Worm (Caenorhabditis elegans) whole organism, mixed stage, embryonic: ENCODE measurements around the gene toc-1.
A peak's percentile ranks its signal among the peaks of the same experiment; 100 is the strongest.

ENCODE experiments used
- M03D4.4 ChIP-seq: sonication (generic microtip); optimal IDR thresholded peaks from 2 replicates; lab custom pipeline; 2017; ENCODE audit warnings: mild to moderate bottlenecking, missing genetic modification characterization, missing compliant biosample characterization
- bed-3 ChIP-seq: fragments of 200-800 bp; sonication (Bioruptor generic); optimal IDR thresholded peaks from 3 replicates; lab custom pipeline; 2018; ENCODE audit warnings: mild to moderate bottlenecking, missing genetic modification characterization, moderate library complexity, missing compliant biosample characterization
- blmp-1 ChIP-seq: fragments of 150-350 bp; optimal IDR thresholded peaks from 2 replicates; lab custom pipeline; 2014; ENCODE audit warnings: missing biosample characterization, missing genetic modification characterization
- ceh-39 ChIP-seq: fragments of 150-350 bp; optimal IDR thresholded peaks from 2 replicates; lab custom pipeline; 2014; ENCODE audit warnings: missing biosample characterization, missing genetic modification characterization
- ceh-43 ChIP-seq: fragments of 200-800 bp; sonication (Bioruptor generic); optimal IDR thresholded peaks from 2 replicates; lab custom pipeline; 2018; ENCODE audit warnings: mild to moderate bottlenecking, missing genetic modification characterization, moderate library complexity, missing compliant biosample characterization
- ceh-83 ChIP-seq: fragments of 200-800 bp; sonication (Bioruptor generic); optimal IDR thresholded peaks from 2 replicates; lab custom pipeline; 2018; ENCODE audit warnings: mild to moderate bottlenecking, missing genetic modification characterization, missing compliant biosample characterization
- ces-1 ChIP-seq: fragments of 150-350 bp; optimal IDR thresholded peaks from 2 replicates; lab custom pipeline; 2014; ENCODE audit warnings: missing biosample characterization, missing genetic modification reagents, missing genetic modification characterization
- cnd-1 ChIP-seq: fragments of 200-800 bp; sonication (Bioruptor generic); optimal IDR thresholded peaks from 2 replicates; lab custom pipeline; 2018; ENCODE audit warnings: mild to moderate bottlenecking, missing genetic modification characterization, missing compliant biosample characterization
- drap-1 ChIP-seq: fragments of 200-800 bp; sonication (Bioruptor generic); optimal IDR thresholded peaks from 3 replicates; lab custom pipeline; 2018; ENCODE audit warnings: mild to moderate bottlenecking, missing genetic modification characterization, missing compliant biosample characterization
- elt-1 ChIP-seq: sonication (generic microtip); optimal IDR thresholded peaks from 2 replicates; lab custom pipeline; 2017; ENCODE audit warnings: missing genetic modification characterization, mild to moderate bottlenecking, missing compliant biosample characterization, antibody characterized with exemption, moderate library complexity, borderline replicate concordance; ENCODE audit not compliant: insufficient read depth
- elt-3 ChIP-seq: fragments of 150-350 bp; optimal IDR thresholded peaks from 2 replicates; lab custom pipeline; 2014; ENCODE audit warnings: missing biosample characterization, missing genetic modification characterization
- flh-1 ChIP-seq: fragments of 200-800 bp; sonication (Bioruptor generic); optimal IDR thresholded peaks from 2 replicates; lab custom pipeline; 2018; ENCODE audit warnings: mild to moderate bottlenecking, missing genetic modification characterization, moderate library complexity, missing compliant biosample characterization
- ham-2 ChIP-seq: fragments of 200-800 bp; sonication (Bioruptor generic); optimal IDR thresholded peaks from 2 replicates; lab custom pipeline; 2018; ENCODE audit warnings: mild to moderate bottlenecking, missing genetic modification characterization, missing compliant biosample characterization
- hlh-1 ChIP-seq: fragments of 150-350 bp; optimal IDR thresholded peaks from 2 replicates; lab custom pipeline; 2014; ENCODE audit warnings: missing biosample characterization, missing genetic modification reagents, missing genetic modification characterization
- lin-13 ChIP-seq: fragments of 150-350 bp; optimal IDR thresholded peaks from 2 replicates; lab custom pipeline; 2014; ENCODE audit warnings: missing biosample characterization, missing genetic modification characterization
- lin-32 ChIP-seq: fragments of 200-800 bp; sonication (Bioruptor generic); optimal IDR thresholded peaks from 2 replicates; lab custom pipeline; 2018; ENCODE audit warnings: mild to moderate bottlenecking, missing genetic modification characterization, missing compliant biosample characterization
- lsy-2 ChIP-seq: fragments of 150-350 bp; optimal IDR thresholded peaks from 2 replicates; lab custom pipeline; 2014; ENCODE audit warnings: missing biosample characterization, missing genetic modification characterization
- mab-5 ChIP-seq: fragments of 150-350 bp; optimal IDR thresholded peaks from 2 replicates; lab custom pipeline; 2014; ENCODE audit warnings: missing biosample characterization, missing genetic modification characterization
- mep-1 ChIP-seq: fragments of 150-350 bp; optimal IDR thresholded peaks from 2 replicates; lab custom pipeline; 2017; ENCODE audit warnings: missing biosample characterization, missing genetic modification reagents, missing genetic modification characterization, inconsistent platforms
- mls-2 ChIP-seq: sonication (generic microtip); optimal IDR thresholded peaks from 2 replicates; lab custom pipeline; 2016; ENCODE audit warnings: mild to moderate bottlenecking, missing genetic modification characterization, moderate library complexity, missing compliant biosample characterization
- nhr-12 ChIP-seq: fragments of 150-350 bp; optimal IDR thresholded peaks from 2 replicates; lab custom pipeline; 2014; ENCODE audit warnings: missing biosample characterization, missing genetic modification characterization
- nhr-2 ChIP-seq: fragments of 150-350 bp; optimal IDR thresholded peaks from 2 replicates; lab custom pipeline; 2014; ENCODE audit warnings: missing biosample characterization, missing genetic modification characterization
- nhr-237 ChIP-seq: fragments of 150-350 bp; optimal IDR thresholded peaks from 2 replicates; lab custom pipeline; 2014; ENCODE audit warnings: missing biosample characterization, missing genetic modification characterization
- nhr-28 ChIP-seq: fragments of 150-350 bp; optimal IDR thresholded peaks from 2 replicates; lab custom pipeline; 2014; ENCODE audit warnings: missing biosample characterization, missing genetic modification characterization
- nhr-76 ChIP-seq: sonication (generic microtip); optimal IDR thresholded peaks from 2 replicates; lab custom pipeline; 2017; ENCODE audit warnings: missing biosample characterization, missing genetic modification characterization
- pha-4 ChIP-seq: fragments of 150-350 bp; optimal IDR thresholded peaks from 2 replicates; lab custom pipeline; 2018; ENCODE audit warnings: missing biosample characterization, missing genetic modification reagents, missing genetic modification characterization
- sem-2 ChIP-seq: fragments of 200-800 bp; sonication (Bioruptor generic); optimal IDR thresholded peaks from 2 replicates; lab custom pipeline; 2018; ENCODE audit warnings: mild to moderate bottlenecking, missing genetic modification characterization, missing compliant biosample characterization
- snpc-4 ChIP-seq: fragments of 150-350 bp; optimal IDR thresholded peaks from 2 replicates; lab custom pipeline; 2014; ENCODE audit warnings: missing biosample characterization, missing genetic modification characterization
- sptf-1 ChIP-seq: sonication (generic microtip); optimal IDR thresholded peaks from 2 replicates; lab custom pipeline; 2017; ENCODE audit warnings: mild to moderate bottlenecking, missing genetic modification characterization, moderate library complexity, missing compliant biosample characterization
- tbx-8 ChIP-seq: fragments of 200-800 bp; sonication (Bioruptor generic); optimal IDR thresholded peaks from 2 replicates; lab custom pipeline; 2018; ENCODE audit warnings: mild to moderate bottlenecking, missing genetic modification characterization, moderate library complexity, missing compliant biosample characterization
- unc-120 ChIP-seq: sonication (generic microtip); optimal IDR thresholded peaks from 2 replicates; lab custom pipeline; 2017; ENCODE audit warnings: missing genetic modification characterization, missing compliant biosample characterization; ENCODE audit not compliant: poor library complexity, severe bottlenecking
- unc-39 ChIP-seq: fragments of 150-350 bp; optimal IDR thresholded peaks from 2 replicates; lab custom pipeline; 2014; ENCODE audit warnings: missing biosample characterization, missing genetic modification characterization
- unc-62 ChIP-seq: fragments of 150-350 bp; optimal IDR thresholded peaks from 2 replicates; lab custom pipeline; 2014; ENCODE audit warnings: missing biosample characterization, missing genetic modification reagents, missing genetic modification characterization
- zip-8 ChIP-seq: fragments of 150-350 bp; optimal IDR thresholded peaks from 2 replicates; lab custom pipeline; 2014; ENCODE audit warnings: missing biosample characterization, missing genetic modification characterization
- ztf-11 ChIP-seq: fragments of 150-350 bp; optimal IDR thresholded peaks from 2 replicates; lab custom pipeline; 2014; ENCODE audit warnings: missing biosample characterization, missing genetic modification characterization

The toc-1 gene

ce11 chrIII:5304044-5304443, 29.0 kb downstream of the toc-1 start:
- no peak for TF ChIP-seq lsy-2 (tag; lab: Kevin White, UChicago)

DNA sequence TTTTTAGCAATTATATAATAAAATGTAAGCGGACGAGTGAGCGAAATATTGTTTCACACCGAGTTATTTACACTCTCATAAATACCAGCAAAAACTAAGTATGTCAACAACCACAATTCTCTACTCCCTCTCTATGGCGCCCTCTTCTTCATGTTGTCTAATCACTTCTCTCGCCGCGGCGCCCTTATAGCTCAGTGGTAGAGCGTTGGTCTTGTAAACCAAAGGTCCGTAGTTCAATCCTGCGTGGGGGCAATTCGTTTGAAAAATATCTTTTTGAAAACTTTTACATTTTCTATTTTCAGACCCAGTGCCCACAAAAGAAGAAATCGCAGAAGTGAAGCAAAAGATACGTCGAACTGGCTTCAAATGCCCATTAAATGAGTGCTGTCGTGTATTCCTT, 30.7 kb downstream of the toc-1 start:
- TF ChIP-seq tbx-8 (GFP tag; lab: Kevin White, UChicago) (no peak), sptf-1 (tag; lab: Kevin White, UChicago) (peak; percentile 75), ceh-39 (no peak), elt-3 (tag; lab: Kevin White, UChicago) (no peak), lin-32 (GFP tag; lab: Kevin White, UChicago) (peak; percentile 63), sem-2 (GFP tag; lab: Kevin White, UChicago) (no peak), blmp-1 (tag; lab: Kevin White, UChicago) (no peak), elt-1 (tag; lab: Kevin White, UChicago) (no peak), unc-62 (GFP tag; lab: Kevin White, UChicago) (no peak), ces-1 (GFP tag; lab: Kevin White, UChicago) (no peak), lsy-2 (tag; lab: Kevin White, UChicago) (no peak), nhr-12 (no peak), snpc-4 (tag; lab: Kevin White, UChicago) (no peak), mab-5 (tag; lab: Kevin White, UChicago) (no peak), zip-8 (tag; lab: Kevin White, UChicago) (no peak), drap-1 (GFP tag; lab: Kevin White, UChicago) (peak; percentile 73), lin-13 (tag; lab: Kevin White, UChicago) (no peak), hlh-1 (tag; lab: Kevin White, UChicago) (peak; percentile 21), mls-2 (peak; percentile 78), pha-4 (tag; lab: Kevin White, UChicago) (no peak), nhr-28 (tag; lab: Kevin White, UChicago) (no peak), ham-2 (GFP tag; lab: Kevin White, UChicago) (peak; percentile 51), nhr-2 (tag; lab: Kevin White, UChicago) (no peak), bed-3 (GFP tag; lab: Kevin White, UChicago) (peak; percentile 69), flh-1 (GFP tag; lab: Kevin White, UChicago) (no peak), mep-1 (tag; lab: Kevin White, UChicago) (no peak), unc-120 (tag; lab: Kevin White, UChicago) (peak; percentile 59), nhr-76 (tag; lab: Kevin White, UChicago) (no peak), ceh-43 (GFP tag; lab: Kevin White, UChicago) (peak; percentile 38), nhr-237 (tag; lab: Kevin White, UChicago) (no peak), ztf-11 (tag; lab: Kevin White, UChicago) (no peak), ceh-83 (GFP tag; lab: Kevin White, UChicago) (no peak), unc-39 (tag; lab: Kevin White, UChicago) (no peak), cnd-1 (tag; lab: Kevin White, UChicago) (peak; percentile 15), M03D4.4 (tag; lab: Kevin White, UChicago) (peak; percentile 39)

- TF ChIP-seq hlh-1 (tag; lab: Kevin White, UChicago) (peak; percentile 27), elt-3 (tag; lab: Kevin White, UChicago) (no peak), nhr-12 (no peak), lin-32 (GFP tag; lab: Kevin White, UChicago) (peak; percentile 6), elt-1 (tag; lab: Kevin White, UChicago) (no peak), M03D4.4 (tag; lab: Kevin White, UChicago) (no peak), unc-39 (tag; lab: Kevin White, UChicago) (no peak), unc-62 (GFP tag; lab: Kevin White, UChicago) (no peak), flh-1 (GFP tag; lab: Kevin White, UChicago) (no peak), mls-2 (no peak), bed-3 (GFP tag; lab: Kevin White, UChicago) (no peak), nhr-28 (tag; lab: Kevin White, UChicago) (no peak), zip-8 (tag; lab: Kevin White, UChicago) (peak; percentile 87), mab-5 (tag; lab: Kevin White, UChicago) (no peak), mep-1 (tag; lab: Kevin White, UChicago) (peak; percentile 73), nhr-76 (tag; lab: Kevin White, UChicago) (no peak), ham-2 (GFP tag; lab: Kevin White, UChicago) (peak; percentile 12), ces-1 (GFP tag; lab: Kevin White, UChicago) (peak; percentile 58), sem-2 (GFP tag; lab: Kevin White, UChicago) (no peak), drap-1 (GFP tag; lab: Kevin White, UChicago) (no peak), blmp-1 (tag; lab: Kevin White, UChicago) (no peak), tbx-8 (GFP tag; lab: Kevin White, UChicago) (no peak), nhr-237 (tag; lab: Kevin White, UChicago) (no peak), ztf-11 (tag; lab: Kevin White, UChicago) (no peak), pha-4 (tag; lab: Kevin White, UChicago) (peak; percentile 25), sptf-1 (tag; lab: Kevin White, UChicago) (peak; percentile 56), ceh-39 (peak; percentile 40), lsy-2 (tag; lab: Kevin White, UChicago) (peak; percentile 58), snpc-4 (tag; lab: Kevin White, UChicago) (no peak), ceh-43 (GFP tag; lab: Kevin White, UChicago) (no peak), unc-120 (tag; lab: Kevin White, UChicago) (peak; percentile 34), nhr-2 (tag; lab: Kevin White, UChicago) (peak; percentile 79), lin-13 (tag; lab: Kevin White, UChicago) (peak; percentile 29), ceh-83 (GFP tag; lab: Kevin White, UChicago) (no peak), cnd-1 (tag; lab: Kevin White, UChicago) (peak; percentile 30)
Measured at ce11 chrIII:5308278-5308677, 33.2 kb downstream of the toc-1 start, which contains the start of gene mog-3. Gene mog-3, plus strand, starts transcription at chrIII:5308596.
